Worm (Caenorhabditis elegans) whole organism, late embryonic: ENCODE data around the gene set-25.

Source experiments
- ama-1 ChIP-seq: fragments of 150-350 bp; optimal IDR thresholded peaks from 2 replicates; lab custom pipeline; 2014
- ceh-24 ChIP-seq: sonication (generic microtip); optimal IDR thresholded peaks from 2 replicates; lab custom pipeline; 2016; ENCODE audit warnings: mild to moderate bottlenecking, missing genetic modification characterization, missing compliant biosample characterization
- elt-4 ChIP-seq: sonication (generic microtip); optimal IDR thresholded peaks from 2 replicates; lab custom pipeline; 2016; ENCODE audit warnings: missing genetic modification characterization, missing compliant biosample characterization
- hlh-8 ChIP-seq: sonication (generic microtip); optimal IDR thresholded peaks from 2 replicates; lab custom pipeline; 2016; ENCODE audit warnings: missing genotype, missing genetic modification characterization, missing compliant biosample characterization
- nhr-11 ChIP-seq: fragments of 150-350 bp; optimal IDR thresholded peaks from 2 replicates; lab custom pipeline; 2014; ENCODE audit warnings: missing biosample characterization, missing genetic modification characterization
- pag-3 ChIP-seq: sonication (generic microtip); optimal IDR thresholded peaks from 2 replicates; lab custom pipeline; 2016; ENCODE audit warnings: missing compliant biosample characterization, missing genetic modification characterization, borderline replicate concordance
- pha-4 ChIP-seq: fragments of 150-350 bp; optimal IDR thresholded peaks from 2 replicates; lab custom pipeline; 2018; ENCODE audit warnings: missing biosample characterization, missing genetic modification reagents, missing genetic modification characterization
- sox-4 ChIP-seq: sonication (generic microtip); optimal IDR thresholded peaks from 2 replicates; lab custom pipeline; 2017; ENCODE audit warnings: mild to moderate bottlenecking, missing genetic modification characterization, inconsistent platforms, missing compliant biosample characterization
- unc-3 ChIP-seq, 2 experiments: fragments of 200-800 bp in 1 of 2; sonication (Bioruptor generic) in 1 of 2; sonication (generic microtip) in 1 of 2; conservative IDR thresholded peaks in 1 of 2; optimal IDR thresholded peaks in 1 of 2; 2 replicates each; pipeline versions ENCODE4 v1.3.6 to Lab custom; 2016 to 2022; ENCODE audit warnings: missing compliant biosample characterization in 2 of 2, missing genetic modification characterization in 2 of 2, missing genetic modification reagents in 1 of 2
- unc-55 ChIP-seq: sonication (generic microtip); optimal IDR thresholded peaks from 2 replicates; lab custom pipeline; 2017; ENCODE audit warnings: missing biosample characterization, missing genetic modification reagents, missing genetic modification characterization

- TF ChIP-seq pha-4 (tag; lab: Kevin White, UChicago), result no peak
- no peak for TF ChIP-seq unc-55 (GFP tag; lab: Kevin White, UChicago)
- no peak for TF ChIP-seq ceh-24 (tag; lab: Kevin White, UChicago)
- no peak for TF ChIP-seq sox-4 (tag; lab: Kevin White, UChicago)
- TF ChIP-seq ama-1 (lab: Kevin White, UChicago), result no peak
- TF ChIP-seq elt-4 (tag; lab: Kevin White, UChicago), result no peak
- no peak for TF ChIP-seq hlh-8 (tag; lab: Kevin White, UChicago)
- no peak for TF ChIP-seq pag-3 (tag; lab: Kevin White, UChicago)
- TF ChIP-seq unc-3 (GFP tag; conservative IDR thresholded peaks at IDR 0.05; lab: Robert Waterston, UW), result no peak
- TF ChIP-seq unc-3 (tag; optimal IDR thresholded peaks at IDR 0.05; lab: Kevin White, UChicago), result no peak
- TF ChIP-seq nhr-11, result no peak
These were observed 20.7 kb downstream of the set-25 start for ce11 chrIII:13272227-13272626.
